Fruit fly (Drosophila melanogaster): Measurements from ENCODE around the gene CG7992.
A peak's percentile ranks its signal among the peaks of the same experiment; 100 is the strongest.

CG7992 gene

dm6 chrX:19238613-19239012 lies 8.4 kb downstream of the CG7992 start:
- no peak for TF ChIP-seq Ets97D (GFP tag; optimal IDR thresholded peaks at IDR 0.05)
- TF ChIP-seq CG4820 (GFP tag; optimal IDR thresholded peaks at IDR 0.05), result no peak
- no peak for TF ChIP-seq CG1602 (GFP tag; optimal IDR thresholded peaks at IDR 0.05)
- no peak for TF ChIP-seq lola (GFP tag; optimal IDR thresholded peaks at IDR 0.05)
- no peak for TF ChIP-seq CG1832 (GFP tag; optimal IDR thresholded peaks at IDR 0.05)
- TF ChIP-seq nau (GFP tag; optimal IDR thresholded peaks at IDR 0.05), result no peak
- no peak for TF ChIP-seq prd (optimal IDR thresholded peaks at IDR 0.05)
- no peak for TF ChIP-seq prd (GFP tag; IDR thresholded peaks at IDR 0.05)

- TF ChIP-seq Drgx (GFP tag; IDR thresholded peaks at IDR 0.05), result peak; percentile 40; the same call in 1 of the 2 replicates
- TF ChIP-seq CG15696 (tag; optimal IDR thresholded peaks at IDR 0.05), result no peak
These were observed 17.1 kb downstream of the CG7992 start for dm6 chrX:19229855-19230433.

dm6 chrX:19225304-19225640 lies 21.8 kb downstream of the CG7992 start:
- TF ChIP-seq CG31224 (GFP tag; IDR thresholded peaks at IDR 0.05), result no peak
- no peak for TF ChIP-seq pan (optimal IDR thresholded peaks at IDR 0.05)
- TF ChIP-seq pan (GFP tag; optimal IDR thresholded peaks at IDR 0.05 in 1 of 2, IDR thresholded peaks at IDR 0.05 in 1 of 2), result peak in 1 of 2 experiments; percentile 20
- peak; percentile 83 for TF ChIP-seq crol (GFP tag; IDR thresholded peaks at IDR 0.05)
- TF ChIP-seq CG13775 (GFP tag; optimal IDR thresholded peaks at IDR 0.05), result peak; percentile 13
- TF ChIP-seq CG32532 (GFP tag; IDR thresholded peaks at IDR 0.05), result 0 out of 2 replicates have a peak, but pooled peaks have one; percentile 13
- peak; percentile 64 for TF ChIP-seq Blimp-1 (GFP tag; optimal IDR thresholded peaks at IDR 0.05)
- peak; percentile 55 for TF ChIP-seq CG12769 (tag; optimal IDR thresholded peaks at IDR 0.05)
- TF ChIP-seq bsh (GFP tag; optimal IDR thresholded peaks at IDR 0.05), result no peak
- peak; percentile 62; the same call in 1 of the 3 replicates for TF ChIP-seq CG6175 (GFP tag; IDR thresholded peaks at IDR 0.05)
- peak; percentile 20 for TF ChIP-seq CG8924 (tag; optimal IDR thresholded peaks at IDR 0.05)
- TF ChIP-seq sr (GFP tag; IDR thresholded peaks at IDR 0.05), result 0 out of 3 replicates have a peak, but pooled peaks have one; percentile 43
- peak; percentile 26 for TF ChIP-seq CG9437 (GFP tag; optimal IDR thresholded peaks at IDR 0.05)
- no peak for TF ChIP-seq croc (GFP tag; conservative IDR thresholded peaks at IDR 0.05)
- TF ChIP-seq CG17361 (GFP tag; IDR thresholded peaks at IDR 0.05), result peak; percentile 26; the same call in 2 of the 3 replicates
- TF ChIP-seq Ets65A (GFP tag), result peak; percentile 3
- TF ChIP-seq chinmo (GFP tag; IDR thresholded peaks at IDR 0.05; ENCODE audit: partially characterized antibody), result 0 out of 4 replicates have a peak, but pooled peaks have one; percentile 17
- no peak for TF ChIP-seq row (GFP tag; IDR thresholded peaks at IDR 0.05)
- peak; percentile 55 for TF ChIP-seq Med (GFP tag)
- TF ChIP-seq fd102C (GFP tag; optimal IDR thresholded peaks at IDR 0.05), result no peak
- peak; percentile 26 for TF ChIP-seq nom (GFP tag; optimal IDR thresholded peaks at IDR 0.05)
- no peak for TF ChIP-seq ham (GFP tag; IDR thresholded peaks at IDR 0.05)
- no peak for TF ChIP-seq CG18011 (GFP tag; optimal IDR thresholded peaks at IDR 0.05)
- TF ChIP-seq rib (GFP tag; IDR thresholded peaks at IDR 0.05), result peak; percentile 32; the same call in 1 of the 2 replicates
- no peak for TF ChIP-seq unpg (GFP tag; optimal IDR thresholded peaks at IDR 0.05)
- TF ChIP-seq CG9932 (GFP tag; IDR thresholded peaks at IDR 0.05), result 0 out of 2 replicates have a peak, but pooled peaks have one; percentile 8
- TF ChIP-seq stc (GFP tag; IDR thresholded peaks at IDR 0.05), result no peak
- TF ChIP-seq CoRest (tag; optimal IDR thresholded peaks at IDR 0.05), result no peak
